Fruit fly (Drosophila melanogaster) whole organism, wandering third instar larva: ENCODE data around the gene Arpc1.
A peak's percentile ranks its signal among the peaks of the same experiment; 100 is the strongest.

Experiments
- Abd-B ChIP-seq: fragments of >200 bp; optimal IDR thresholded peaks from 2 replicates; lab custom pipeline; 2017; ENCODE audit warnings: missing biosample characterization, missing genetic modification characterization
- CG32264 ChIP-seq: fragments of 200-800 bp; sonication (Bioruptor generic); optimal IDR thresholded peaks from 2 replicates; lab custom pipeline; 2016; ENCODE audit warnings: missing biosample characterization, missing genetic modification characterization
- CG9705 ChIP-seq: fragments of 200-800 bp; sonication (Bioruptor generic); optimal IDR thresholded peaks from 2 replicates; lab custom pipeline; 2018; ENCODE audit warnings: missing biosample characterization, mild to moderate bottlenecking, missing genetic modification characterization
- CrebA ChIP-seq: fragments of 200-800 bp; sonication (Bioruptor generic); optimal IDR thresholded peaks from 2 replicates; lab custom pipeline; 2016; ENCODE audit warnings: missing biosample characterization, mild to moderate bottlenecking, missing genetic modification characterization, borderline replicate concordance
- Dif ChIP-seq: fragments of 200-275, 200-300 bp; sonication (Bioruptor generic); optimal IDR thresholded peaks from 2 replicates; lab custom pipeline; 2018; ENCODE audit warnings: missing biosample characterization, missing genetic modification characterization; ENCODE audit not compliant: partially characterized antibody
- GATAd ChIP-seq: sonication (Bioruptor generic); optimal IDR thresholded peaks from 2 replicates; lab custom pipeline; 2016; ENCODE audit warnings: missing biosample characterization, missing genetic modification characterization
- HLH106 ChIP-seq: fragments of 200-800 bp; optimal IDR thresholded peaks from 3 replicates; lab custom pipeline; 2019; ENCODE audit warnings: missing biosample characterization, mild to moderate bottlenecking, missing genetic modification characterization, moderate library complexity
- Hnf4 ChIP-seq: fragments of 200-800 bp; sonication (Bioruptor generic); optimal IDR thresholded peaks from 2 replicates; lab custom pipeline; 2016; ENCODE audit warnings: missing biosample characterization, mild to moderate bottlenecking, missing genetic modification characterization
- Hr78 ChIP-seq: fragments of >200 bp; optimal IDR thresholded peaks from 2 replicates; lab custom pipeline; 2017; ENCODE audit warnings: missing biosample characterization, missing genetic modification characterization
- Hr83 ChIP-seq: fragments of 200-300 bp; sonication (Bioruptor generic); optimal IDR thresholded peaks from 2 replicates; lab custom pipeline; 2016; ENCODE audit warnings: missing biosample characterization, mild to moderate bottlenecking, missing genetic modification characterization, moderate library complexity; ENCODE audit not compliant: poor library complexity, severe bottlenecking
- Jra ChIP-seq: sonication (Bioruptor generic); optimal IDR thresholded peaks from 2 replicates; lab custom pipeline; 2016; ENCODE audit warnings: missing biosample characterization, missing genetic modification characterization
- Mio ChIP-seq: sonication (Bioruptor generic); optimal IDR thresholded peaks from 2 replicates; lab custom pipeline; 2016; ENCODE audit warnings: missing biosample characterization, missing genetic modification characterization
- Myc ChIP-seq: fragments of >200 bp; optimal IDR thresholded peaks from 2 replicates; lab custom pipeline; 2017
- OdsH ChIP-seq: fragments of 200-800 bp; sonication (Bioruptor generic); optimal IDR thresholded peaks from 2 replicates; lab custom pipeline; 2016; ENCODE audit warnings: missing biosample characterization, mild to moderate bottlenecking, missing genetic modification characterization
- Rel ChIP-seq, 2 experiments: fragments of 200-800 bp; sonication (Bioruptor generic) in 1 of 2; optimal IDR thresholded peaks; 2 replicates in 1 of 2; 3 replicates in 1 of 2; lab custom pipeline; 2016 to 2019; ENCODE audit warnings: mild to moderate bottlenecking in 2 of 2, missing biosample characterization in 2 of 2, missing genetic modification characterization in 2 of 2, moderate library complexity in 1 of 2
- Sp1 ChIP-seq: fragments of 200-800 bp; sonication (Bioruptor generic); optimal IDR thresholded peaks from 3 replicates; lab custom pipeline; 2019; ENCODE audit warnings: missing biosample characterization, mild to moderate bottlenecking, missing genetic modification characterization, moderate library complexity
- Vsx2 ChIP-seq: fragments of 200-300, 225-300 bp; sonication (Bioruptor generic); optimal IDR thresholded peaks from 2 replicates; lab custom pipeline; 2018; ENCODE audit warnings: missing biosample characterization, missing genetic modification characterization; ENCODE audit not compliant: partially characterized antibody
- br ChIP-seq: fragments of 200-800 bp; sonication (Bioruptor generic); optimal IDR thresholded peaks from 2 replicates; lab custom pipeline; 2016; ENCODE audit warnings: missing biosample characterization, missing genetic modification characterization
- dl ChIP-seq, 2 experiments: fragments of 175-275, 200-275 bp in 1 of 2; fragments of 200-275 bp in 1 of 2; sonication (Bioruptor generic); optimal IDR thresholded peaks; lab custom pipeline; 2018; ENCODE audit warnings: mild to moderate bottlenecking in 2 of 2, missing biosample characterization in 2 of 2, missing genetic modification characterization in 2 of 2, moderate library complexity in 2 of 2; ENCODE audit not compliant: partially characterized antibody in 2 of 2, insufficient read depth in 1 of 2
- dmrt93B ChIP-seq: fragments of 200-800 bp; sonication (Bioruptor generic); optimal IDR thresholded peaks from 2 replicates; lab custom pipeline; 2018; ENCODE audit warnings: missing biosample characterization, mild to moderate bottlenecking, missing genetic modification characterization
- dsf ChIP-seq: sonication (Bioruptor generic); optimal IDR thresholded peaks from 2 replicates; lab custom pipeline; 2016; ENCODE audit warnings: missing biosample characterization, missing genetic modification characterization, borderline replicate concordance
- ey ChIP-seq: fragments of 200-800 bp; sonication (Bioruptor generic); optimal IDR thresholded peaks from 2 replicates; lab custom pipeline; 2016; ENCODE audit warnings: missing biosample characterization, missing genetic modification characterization
- fru ChIP-seq: fragments of 200-800 bp; sonication (Bioruptor generic); optimal IDR thresholded peaks from 3 replicates; lab custom pipeline; 2016; ENCODE audit warnings: missing biosample characterization, mild to moderate bottlenecking, missing genetic modification characterization
- h ChIP-seq: fragments of 200-800 bp; sonication (Bioruptor generic); optimal IDR thresholded peaks from 3 replicates; lab custom pipeline; 2016; ENCODE audit warnings: missing biosample characterization, mild to moderate bottlenecking, missing genetic modification characterization
- jim ChIP-seq: fragments of 175-275, 200-325 bp; sonication (Bioruptor generic); optimal IDR thresholded peaks from 2 replicates; lab custom pipeline; 2016; ENCODE audit warnings: missing biosample characterization, mild to moderate bottlenecking, missing genetic modification characterization
- lola ChIP-seq: fragments of >200 bp; optimal IDR thresholded peaks from 2 replicates; lab custom pipeline; 2017; ENCODE audit warnings: missing biosample characterization, missing genetic modification characterization
- pan ChIP-seq: fragments of >200 bp; optimal IDR thresholded peaks from 2 replicates; lab custom pipeline; 2017
- psq ChIP-seq: fragments of 200-800 bp; sonication (Bioruptor generic); optimal IDR thresholded peaks from 3 replicates; lab custom pipeline; 2017; ENCODE audit warnings: missing biosample characterization, mild to moderate bottlenecking, missing genetic modification characterization, moderate library complexity
- sage ChIP-seq: fragments of 200-800 bp; sonication (Bioruptor generic); optimal IDR thresholded peaks from 2 replicates; lab custom pipeline; 2016; ENCODE audit warnings: missing biosample characterization, mild to moderate bottlenecking, missing genetic modification characterization
- tai ChIP-seq: sonication (Bioruptor generic); optimal IDR thresholded peaks from 2 replicates; lab custom pipeline; 2016; ENCODE audit warnings: missing biosample characterization, missing genetic modification characterization
- usp ChIP-seq: fragments of >200 bp; optimal IDR thresholded peaks from 2 replicates; lab custom pipeline; 2017; ENCODE audit warnings: missing biosample characterization, missing genetic modification characterization

The Arpc1 gene

dm6 chr2L:13869400-13869799 lies 39.9 kb upstream of the Arpc1 start:
- TF ChIP-seq HLH106 (tag; lab: Kevin White, UChicago) (no peak), Sp1 (GFP tag; lab: Kevin White, UChicago) (no peak), CG9705 (GFP tag; lab: Kevin White, UChicago) (no peak), dl (GFP tag; optimal IDR thresholded peaks at IDR 0.05; lab: Kevin White, UChicago; ENCODE audit: insufficient read depth in 1 of 2, partially characterized antibody in 2 of 2) (no peak), Rel (GFP tag; optimal IDR thresholded peaks at IDR 0.05; lab: Kevin White, UChicago) (no peak), Rel (tag; optimal IDR thresholded peaks at IDR 0.05; lab: Kevin White, UChicago) (no peak), br (GFP tag; lab: Kevin White, UChicago) (no peak), psq (GFP tag; lab: Kevin White, UChicago) (no peak), jim (GFP tag; lab: Kevin White, UChicago) (no peak), pan (lab: Kevin White, UChicago) (no peak), Abd-B (GFP tag; lab: Kevin White, UChicago) (no peak), Dif (no peak), Myc (no peak), lola (no peak), OdsH (no peak), GATAd (GFP tag; lab: Kevin White, UChicago) (no peak)

- no peak for TF ChIP-seq CG32264
- no peak for TF ChIP-seq usp (GFP tag; lab: Kevin White, UChicago)
- TF ChIP-seq jim (GFP tag; lab: Kevin White, UChicago) = no peak
- TF ChIP-seq lola = no peak
- TF ChIP-seq Rel (GFP tag; optimal IDR thresholded peaks at IDR 0.05; lab: Kevin White, UChicago) = no peak
- TF ChIP-seq Rel (tag; optimal IDR thresholded peaks at IDR 0.05; lab: Kevin White, UChicago) = no peak
- TF ChIP-seq CrebA (GFP tag; lab: Kevin White, UChicago) = no peak
- no peak for TF ChIP-seq Hr78 (GFP tag; lab: Kevin White, UChicago)
- TF ChIP-seq Myc = no peak
- no peak for TF ChIP-seq Jra (GFP tag; lab: Kevin White, UChicago)
- no peak for TF ChIP-seq tai (GFP tag; lab: Kevin White, UChicago)
- no peak for TF ChIP-seq ey
- no peak for TF ChIP-seq GATAd (GFP tag; lab: Kevin White, UChicago)
- no peak for TF ChIP-seq Hr83 (GFP tag; lab: Kevin White, UChicago)
- no peak for TF ChIP-seq Mio
Measured at dm6 chr2L:13867653-13868052, 38.1 kb upstream of the Arpc1 start.

- no peak for TF ChIP-seq Hnf4 (GFP tag; lab: Kevin White, UChicago)
- TF ChIP-seq, all 38 proteins: peak for 0
Measured at dm6 chr2L:13851098-13851497, 21.6 kb upstream of the Arpc1 start.

- no peak for TF ChIP-seq psq (GFP tag; lab: Kevin White, UChicago)
- TF ChIP-seq GATAd (GFP tag; lab: Kevin White, UChicago) = no peak
- no peak for TF ChIP-seq sage (GFP tag; lab: Kevin White, UChicago)
- TF ChIP-seq br (GFP tag; lab: Kevin White, UChicago) = no peak
- no peak for TF ChIP-seq fru (GFP tag; lab: Kevin White, UChicago)
- TF ChIP-seq Hnf4 (GFP tag; lab: Kevin White, UChicago) = no peak
- TF ChIP-seq Dif = no peak
- TF ChIP-seq dmrt93B (GFP tag; lab: Kevin White, UChicago) = no peak
Measured at dm6 chr2L:13849125-13849524, 19.6 kb upstream of the Arpc1 start, which contains the start of gene CG7968. CG7968 (plus strand) TSS chr2L:13849400.

- TF ChIP-seq GATAd (GFP tag; lab: Kevin White, UChicago) (no peak), Rel (GFP tag; optimal IDR thresholded peaks at IDR 0.05; lab: Kevin White, UChicago) (no peak), Rel (tag; optimal IDR thresholded peaks at IDR 0.05; lab: Kevin White, UChicago) (peak; percentile 70), Vsx2 (GFP tag; lab: Kevin White, UChicago) (peak; percentile 3)
Measured at dm6 chr2L:13847625-13848024, 18.1 kb upstream of the Arpc1 start, which contains the start of gene CG7953. CG7953 (plus strand) TSS chr2L:13847925.

- TF ChIP-seq h (GFP tag; lab: Kevin White, UChicago) (peak; percentile 27), dsf (GFP tag; lab: Kevin White, UChicago) (no peak)
Measured at dm6 chr2L:13846239-13846802, 16.8 kb upstream of the Arpc1 start, which contains the start of gene CG7916. CG7916 (plus strand) TSS chr2L:13846752.
